Fruit fly (Drosophila melanogaster): ENCODE data around the gene CG32708.
A peak's percentile ranks its signal among the peaks of the same experiment; 100 is the strongest.

CG32708 gene

dm6 chrX:9068822-9069221, 16.9 kb upstream of the CG32708 start (continued):
- TF ChIP-seq vri (GFP tag; optimal IDR thresholded peaks at IDR 0.05) (no peak), Hr39 (GFP tag; optimal IDR thresholded peaks at IDR 0.05) (no peak), Gug (GFP tag; IDR thresholded peaks at IDR 0.05) (peak; percentile 55), CG15336 (GFP tag; IDR thresholded peaks at IDR 0.05) (peak; percentile 69), topi (GFP tag; optimal IDR thresholded peaks at IDR 0.05) (peak; percentile 19), Blimp-1 (GFP tag; optimal IDR thresholded peaks at IDR 0.05) (no peak), esn (GFP tag; optimal IDR thresholded peaks at IDR 0.05) (peak; percentile 26), pdm3 (GFP tag; optimal IDR thresholded peaks at IDR 0.05) (peak; percentile 55)

- no peak for TF ChIP-seq spab (GFP tag; optimal IDR thresholded peaks at IDR 0.05)
- no peak for TF ChIP-seq CG31627 (GFP tag; optimal IDR thresholded peaks at IDR 0.05)
- TF ChIP-seq CG8319 (GFP tag; optimal IDR thresholded peaks at IDR 0.05), result no peak
- TF ChIP-seq esn (GFP tag; optimal IDR thresholded peaks at IDR 0.05), result no peak
- no peak for TF ChIP-seq Sox15 (GFP tag; optimal IDR thresholded peaks at IDR 0.05)
- no peak for TF ChIP-seq CG6792 (GFP tag; optimal IDR thresholded peaks at IDR 0.05)
- TF ChIP-seq Eip93F (GFP tag; optimal IDR thresholded peaks at IDR 0.05), result no peak
- no peak for TF ChIP-seq CG8119 (GFP tag; IDR thresholded peaks at IDR 0.05)
- TF ChIP-seq Hr38 (GFP tag; optimal IDR thresholded peaks at IDR 0.05), result no peak
- no peak for TF ChIP-seq vri (GFP tag; optimal IDR thresholded peaks at IDR 0.05)
- TF ChIP-seq CG6854 (GFP tag; optimal IDR thresholded peaks at IDR 0.05), result no peak
- TF ChIP-seq CG34406 (GFP tag; optimal IDR thresholded peaks at IDR 0.05), result no peak
These were observed 14.4 kb upstream of the CG32708 start, which contains the start of gene CG10970 for dm6 chrX:9071308-9071707. Gene CG10970 (minus strand): TSS chrX:9071408.

dm6 chrX:9074040-9074439, 11.7 kb upstream of the CG32708 start:
- no peak for TF ChIP-seq CG4318 (GFP tag; optimal IDR thresholded peaks at IDR 0.05)
- TF ChIP-seq Sox14 (GFP tag; optimal IDR thresholded peaks at IDR 0.05), result no peak
- TF ChIP-seq vri (GFP tag; optimal IDR thresholded peaks at IDR 0.05), result no peak
- no peak for TF ChIP-seq CG6808 (GFP tag; optimal IDR thresholded peaks at IDR 0.05)
- TF ChIP-seq CG3032 (tag; optimal IDR thresholded peaks at IDR 0.05), result no peak
- no peak for TF ChIP-seq CG11294 (GFP tag; IDR thresholded peaks at IDR 0.05)
- no peak for TF ChIP-seq Smox (GFP tag; optimal IDR thresholded peaks at IDR 0.05)
- no peak for TF ChIP-seq CG34406 (GFP tag; optimal IDR thresholded peaks at IDR 0.05)
- TF ChIP-seq cyc (GFP tag; optimal IDR thresholded peaks at IDR 0.05), result no peak
- TF ChIP-seq salr (GFP tag; optimal IDR thresholded peaks at IDR 0.05), result no peak
- no peak for TF ChIP-seq Eip75B (GFP tag; optimal IDR thresholded peaks at IDR 0.05)
- TF ChIP-seq CG1621 (tag; optimal IDR thresholded peaks at IDR 0.05), result no peak
- no peak for TF ChIP-seq CG6163 (GFP tag; IDR thresholded peaks at IDR 0.05)
- TF ChIP-seq achi (GFP tag; optimal IDR thresholded peaks at IDR 0.05), result no peak
- no peak for TF ChIP-seq Met (GFP tag; optimal IDR thresholded peaks at IDR 0.05)

dm6 chrX:9075641-9076324, 9.9 kb upstream of the CG32708 start:
- peak; percentile 70 for TF ChIP-seq CG6808 (GFP tag; optimal IDR thresholded peaks at IDR 0.05)
- TF ChIP-seq eg (GFP tag; IDR thresholded peaks at IDR 0.05), result peak; percentile 59; the same call in 2 of the 3 replicates
- peak; percentile 47 for TF ChIP-seq CG9139 (GFP tag; optimal IDR thresholded peaks at IDR 0.05)
- peak; percentile 52 for TF ChIP-seq Blimp-1 (GFP tag; optimal IDR thresholded peaks at IDR 0.05)
- peak; percentile 42 for TF ChIP-seq CG3032 (tag; optimal IDR thresholded peaks at IDR 0.05)
- peak; percentile 54 for TF ChIP-seq CG6792 (GFP tag; optimal IDR thresholded peaks at IDR 0.05)
- peak; percentile 66 for TF ChIP-seq Smox (GFP tag; optimal IDR thresholded peaks at IDR 0.05)
- peak; percentile 32 for TF ChIP-seq vri (GFP tag; optimal IDR thresholded peaks at IDR 0.05)
- peak; percentile 32 for TF ChIP-seq spab (GFP tag; optimal IDR thresholded peaks at IDR 0.05)
- TF ChIP-seq ss (GFP tag; optimal IDR thresholded peaks at IDR 0.05), result peak in 1 of 2 experiments; percentile 70
- peak; percentile 42 for TF ChIP-seq Ets21C (GFP tag; optimal IDR thresholded peaks at IDR 0.05)
- TF ChIP-seq Lpt (GFP tag; optimal IDR thresholded peaks at IDR 0.05), result peak; percentile 53
- TF ChIP-seq Hr38 (GFP tag; optimal IDR thresholded peaks at IDR 0.05), result no peak
- peak; percentile 71 for TF ChIP-seq Eip75B (GFP tag; optimal IDR thresholded peaks at IDR 0.05)
- TF ChIP-seq Sox14 (GFP tag; optimal IDR thresholded peaks at IDR 0.05), result peak; percentile 64
- TF ChIP-seq Eip93F (GFP tag; optimal IDR thresholded peaks at IDR 0.05), result peak; percentile 4
- peak; percentile 66 for TF ChIP-seq CG34406 (GFP tag; optimal IDR thresholded peaks at IDR 0.05)
- peak; percentile 27 for TF ChIP-seq dac (GFP tag; optimal IDR thresholded peaks at IDR 0.05)
- no peak for TF ChIP-seq CG1621 (tag; optimal IDR thresholded peaks at IDR 0.05)
- no peak for TF ChIP-seq fkh (GFP tag; optimal IDR thresholded peaks at IDR 0.05)
- TF ChIP-seq pdm3 (GFP tag; optimal IDR thresholded peaks at IDR 0.05), result peak; percentile 65
- TF ChIP-seq CG15336 (GFP tag; IDR thresholded peaks at IDR 0.05), result peak; percentile 49
- TF ChIP-seq Eip78C (GFP tag), result peak; percentile 92
- TF ChIP-seq CG11294 (GFP tag; IDR thresholded peaks at IDR 0.05), result no peak
- TF ChIP-seq OdsH (GFP tag; optimal IDR thresholded peaks at IDR 0.05), result peak; percentile 72
- peak; percentile 70 for TF ChIP-seq lz (GFP tag; optimal IDR thresholded peaks at IDR 0.05)
- peak; percentile 61 for TF ChIP-seq CG8632 (GFP tag; optimal IDR thresholded peaks at IDR 0.05)
- peak; percentile 40 for TF ChIP-seq CG10669 (GFP tag; optimal IDR thresholded peaks at IDR 0.05)

Measured in whole organism, prepupa.